Fruit fly (Drosophila melanogaster) whole organism, embryonic: ENCODE measurements around the gene corn.

Experiments used
- Antp ChIP-seq: fragments of 200-800 bp; sonication (Bioruptor generic); optimal IDR thresholded peaks from 3 replicates; lab custom pipeline; 2016; ENCODE audit warnings: missing biosample characterization, missing genetic modification characterization
- Atf3 ChIP-seq: fragments of 200-800 bp; sonication (Bioruptor generic); optimal IDR thresholded peaks from 3 replicates; lab custom pipeline; 2016; ENCODE audit warnings: missing biosample characterization, missing genetic modification characterization
- Awh ChIP-seq: fragments of 200-800 bp; sonication (Bioruptor generic); IDR thresholded peaks from 2 replicates; pipeline ENCODE4, ENCODE4 v1.3.6; 2022; ENCODE audit warnings: missing biosample characterization, missing genetic modification characterization
- C15 ChIP-seq: fragments of 200-800 bp; sonication (Bioruptor generic); IDR thresholded peaks from 3 replicates; pipeline ENCODE4 v1.3.6; 2022; ENCODE audit warnings: missing biosample characterization, missing genetic modification characterization
- CG10209 ChIP-seq: fragments of 200-800 bp; sonication (Bioruptor generic); optimal IDR thresholded peaks from 3 replicates; lab custom pipeline; 2017; ENCODE audit warnings: missing biosample characterization, mild to moderate bottlenecking, missing genetic modification characterization, missing genetic modification reagents
- CG10431 ChIP-seq: fragments of 200-800 bp; sonication (Bioruptor generic); optimal IDR thresholded peaks from 3 replicates; lab custom pipeline; 2018; ENCODE audit warnings: missing biosample characterization, mild to moderate bottlenecking, missing genetic modification characterization
- CG10979 ChIP-seq: fragments of 200-800 bp; sonication (Bioruptor generic); optimal IDR thresholded peaks from 2 replicates; lab custom pipeline; 2018; ENCODE audit warnings: missing biosample characterization, mild to moderate bottlenecking, missing genetic modification characterization, moderate library complexity
- CG11560 ChIP-seq: fragments of 200-800 bp; sonication (Bioruptor generic); IDR thresholded peaks from 3 replicates; pipeline ENCODE4 v1.3.6; 2022; ENCODE audit warnings: missing biosample characterization, missing genetic modification characterization
- CG12659 ChIP-seq: fragments of 200-800 bp; sonication (Bioruptor generic); optimal IDR thresholded peaks from 3 replicates; lab custom pipeline; 2017; ENCODE audit warnings: mild to moderate bottlenecking, missing biosample characterization, missing genetic modification reagents, missing genetic modification characterization
- CG14050 ChIP-seq: fragments of 200-800 bp; sonication (Bioruptor generic); IDR thresholded peaks from 3 replicates; pipeline ENCODE4 v1.3.6; 2022; ENCODE audit warnings: missing biosample characterization, missing genetic modification characterization
- CG15601 ChIP-seq: fragments of 200-800 bp; sonication (Bioruptor generic); optimal IDR thresholded peaks from 3 replicates; lab custom pipeline; 2019; ENCODE audit warnings: missing biosample characterization, mild to moderate bottlenecking, missing genetic modification characterization, moderate library complexity
- CG1603 ChIP-seq: fragments of 200-800 bp; sonication (Bioruptor generic); optimal IDR thresholded peaks from 2 replicates; lab custom pipeline; 2019; ENCODE audit warnings: missing biosample characterization, mild to moderate bottlenecking, missing genetic modification characterization, moderate library complexity
- CG17568 ChIP-seq: fragments of 200-800 bp; sonication (Bioruptor generic); optimal IDR thresholded peaks from 2 replicates; lab custom pipeline; 2018; ENCODE audit warnings: missing biosample characterization, mild to moderate bottlenecking, missing genetic modification characterization, moderate library complexity
- CG18011 ChIP-seq: fragments of 200-800 bp; sonication (Bioruptor generic); optimal IDR thresholded peaks from 2 replicates; lab custom pipeline; 2017; ENCODE audit warnings: missing biosample characterization, missing genetic modification characterization, mild to moderate bottlenecking, moderate library complexity, missing genotype
- CG18599 ChIP-seq: fragments of 200-800 bp; sonication (Bioruptor generic); optimal IDR thresholded peaks from 3 replicates; lab custom pipeline; 2017; ENCODE audit warnings: missing biosample characterization, missing genetic modification characterization, mild to moderate bottlenecking, moderate library complexity, missing genetic modification reagents
- CG2116 ChIP-seq: fragments of 200-800 bp; sonication (Bioruptor generic); optimal IDR thresholded peaks from 3 replicates; lab custom pipeline; 2018; ENCODE audit warnings: missing biosample characterization, mild to moderate bottlenecking, missing genetic modification characterization
- CG5245 ChIP-seq: fragments of 200-800 bp; sonication (Bioruptor generic); optimal IDR thresholded peaks from 3 replicates; lab custom pipeline; 2016; ENCODE audit warnings: missing biosample characterization, missing genetic modification characterization
- CG5953 ChIP-seq: fragments of 200-800 bp; sonication (Bioruptor generic); IDR thresholded peaks from 2 replicates; pipeline ENCODE4 v1.3.6; 2022; ENCODE audit warnings: missing biosample characterization, missing genetic modification characterization
- CG6854 ChIP-seq: fragments of 200-800 bp; sonication (Bioruptor generic); optimal IDR thresholded peaks from 3 replicates; lab custom pipeline; 2017; ENCODE audit warnings: missing biosample characterization, mild to moderate bottlenecking, missing genetic modification characterization
- CG7357 ChIP-seq: fragments of 200-800 bp; sonication (Bioruptor generic); IDR thresholded peaks from 3 replicates; pipeline ENCODE4 v1.3.6; 2022; ENCODE audit warnings: missing biosample characterization, missing genetic modification characterization
- CG7928 ChIP-seq: fragments of 200-800 bp; sonication (Bioruptor generic); optimal IDR thresholded peaks from 2 replicates; lab custom pipeline; 2017; ENCODE audit warnings: missing biosample characterization, mild to moderate bottlenecking, missing genetic modification characterization
- CG8924 ChIP-seq: fragments of 200-800 bp; optimal IDR thresholded peaks from 3 replicates; lab custom pipeline; 2019; ENCODE audit warnings: missing biosample characterization, mild to moderate bottlenecking, missing genetic modification characterization, moderate library complexity
- CG9817 ChIP-seq: fragments of 200-800 bp; sonication (Bioruptor generic); optimal IDR thresholded peaks from 2 replicates; lab custom pipeline; 2018; ENCODE audit warnings: missing biosample characterization, mild to moderate bottlenecking, missing genetic modification characterization, moderate library complexity
- CHES-1-like ChIP-seq: fragments of 200-800 bp; sonication (Bioruptor generic); optimal IDR thresholded peaks from 2 replicates; lab custom pipeline; 2016; ENCODE audit warnings: missing biosample characterization, missing genetic modification characterization
- Dbx ChIP-seq: fragments of 200-800 bp; sonication (Bioruptor generic); IDR thresholded peaks from 3 replicates; pipeline ENCODE4 v1.3.6; 2022; ENCODE audit warnings: missing biosample characterization, missing genetic modification characterization
- Dip3 ChIP-seq: fragments of 200-800 bp; sonication (Bioruptor generic); optimal IDR thresholded peaks from 3 replicates; lab custom pipeline; 2016; ENCODE audit warnings: missing biosample characterization, missing genetic modification characterization
- HLH3B ChIP-seq: fragments of 200-800 bp; sonication (Bioruptor generic); IDR thresholded peaks from 2 replicates; pipeline ENCODE4 v1.3.6; 2022; ENCODE audit warnings: missing biosample characterization, missing genetic modification characterization
- Hr39 ChIP-seq: fragments of >200 bp; optimal IDR thresholded peaks from 2 replicates; lab custom pipeline; 2017
- MESR4 ChIP-seq: fragments of 200-800 bp; sonication (Bioruptor generic); optimal IDR thresholded peaks from 2 replicates; lab custom pipeline; 2018; ENCODE audit warnings: missing biosample characterization, mild to moderate bottlenecking, missing genetic modification characterization, moderate library complexity
- Max ChIP-seq: fragments of 200-800 bp; sonication (Bioruptor generic); optimal IDR thresholded peaks from 2 replicates; lab custom pipeline; 2016; ENCODE audit warnings: missing biosample characterization, mild to moderate bottlenecking, missing genetic modification characterization
- Med ChIP-seq: fragments of 200-800 bp; sonication (Bioruptor generic); peaks from one replicate; lab custom pipeline; 2016; ENCODE audit warnings: missing biosample characterization, missing genetic modification characterization, mild to moderate bottlenecking, inconsistent platforms, moderate library complexity
- Meics ChIP-seq: fragments of 200-800 bp; sonication (Bioruptor generic); optimal IDR thresholded peaks from 2 replicates; lab custom pipeline; 2017; ENCODE audit warnings: missing biosample characterization, mild to moderate bottlenecking, missing genetic modification characterization
- Myb ChIP-seq: fragments of 200-800 bp; sonication (Bioruptor generic); optimal IDR thresholded peaks from 2 replicates; lab custom pipeline; 2016; ENCODE audit warnings: missing biosample characterization, missing genetic modification characterization
- NC2β ChIP-seq: fragments of 200-800 bp; sonication (Bioruptor generic); optimal IDR thresholded peaks from 2 replicates; lab custom pipeline; 2016; ENCODE audit warnings: missing biosample characterization, missing genetic modification characterization
- Optix ChIP-seq: fragments of 200-800 bp; sonication (Bioruptor generic); IDR thresholded peaks from 3 replicates; pipeline ENCODE4 v1.3.6; 2022; ENCODE audit warnings: missing biosample characterization, missing genetic modification characterization
- Sin3A ChIP-seq: fragments of >200 bp; optimal IDR thresholded peaks from 2 replicates; lab custom pipeline; 2018
- Sry-β ChIP-seq: fragments of 200-800 bp; sonication (Bioruptor generic); optimal IDR thresholded peaks from 2 replicates; lab custom pipeline; 2018; ENCODE audit warnings: missing biosample characterization, mild to moderate bottlenecking, missing genetic modification characterization, moderate library complexity
- aop ChIP-seq: fragments of 200-800 bp; sonication (Bioruptor generic); IDR thresholded peaks from 2 replicates; pipeline ENCODE4 v1.3.6; 2022; ENCODE audit warnings: missing biosample characterization, missing genetic modification characterization
- bab2 ChIP-seq: fragments of 200-800 bp; sonication (Bioruptor generic); optimal IDR thresholded peaks from 2 replicates; lab custom pipeline; 2016; ENCODE audit warnings: missing biosample characterization, missing genetic modification characterization
- cwo ChIP-seq: fragments of 200-800 bp; sonication (Bioruptor generic); optimal IDR thresholded peaks from 3 replicates; lab custom pipeline; 2017; ENCODE audit warnings: missing biosample characterization, missing genetic modification characterization, mild to moderate bottlenecking, moderate library complexity, missing genetic modification reagents
- dati ChIP-seq: fragments of 200-800 bp; sonication (Bioruptor generic); IDR thresholded peaks from 2 replicates; pipeline ENCODE4 v1.3.6; 2022; ENCODE audit warnings: missing biosample characterization, missing genetic modification characterization
- fd102C ChIP-seq: fragments of 200-800 bp; sonication (Bioruptor generic); optimal IDR thresholded peaks from 2 replicates; lab custom pipeline; 2018; ENCODE audit warnings: missing biosample characterization, mild to moderate bottlenecking, missing genetic modification characterization, moderate library complexity
- fd96Cb ChIP-seq: fragments of 200-800 bp; sonication (Bioruptor generic); optimal IDR thresholded peaks from 2 replicates; lab custom pipeline; 2018; ENCODE audit warnings: missing biosample characterization, mild to moderate bottlenecking, missing genetic modification characterization, moderate library complexity
- hth ChIP-seq: fragments of >200 bp; optimal IDR thresholded peaks from 2 replicates; lab custom pipeline; 2017; ENCODE audit warnings: inconsistent platforms
- pfk ChIP-seq: fragments of 200-800 bp; sonication (Bioruptor generic); optimal IDR thresholded peaks from 2 replicates; lab custom pipeline; 2018; ENCODE audit warnings: missing biosample characterization, mild to moderate bottlenecking, missing genetic modification characterization, moderate library complexity
- psq ChIP-seq: fragments of 200-800 bp; sonication (Bioruptor generic); optimal IDR thresholded peaks from 2 replicates; lab custom pipeline; 2017; ENCODE audit warnings: missing biosample characterization, missing genetic modification characterization
- pum ChIP-seq: fragments of 200-800 bp; sonication (Bioruptor generic); optimal IDR thresholded peaks from 2 replicates; lab custom pipeline; 2016; ENCODE audit warnings: missing biosample characterization, missing genetic modification characterization
- scrt ChIP-seq: fragments of 200-800 bp; sonication (Bioruptor generic); optimal IDR thresholded peaks from 2 replicates; lab custom pipeline; 2018; ENCODE audit warnings: missing biosample characterization, mild to moderate bottlenecking, missing genetic modification characterization, moderate library complexity
- tgo ChIP-seq: fragments of 200-800 bp; sonication (Bioruptor generic); IDR thresholded peaks from 3 replicates; pipeline ENCODE4 v1.3.6; 2022; ENCODE audit warnings: missing biosample characterization, missing genetic modification characterization
- trh ChIP-seq: fragments of 200-800 bp; sonication (Bioruptor generic); optimal IDR thresholded peaks from 2 replicates; lab custom pipeline; 2016; ENCODE audit warnings: missing biosample characterization, missing genetic modification characterization
- twi ChIP-seq: fragments of 200-800 bp; optimal IDR thresholded peaks from 2 replicates; lab custom pipeline; 2019; ENCODE audit warnings: missing biosample characterization, mild to moderate bottlenecking, missing genetic modification characterization, moderate library complexity
- unc-4 ChIP-seq: fragments of 200-800 bp; sonication (Bioruptor generic); IDR thresholded peaks from 2 replicates; pipeline ENCODE4 v1.3.6; 2022; ENCODE audit warnings: missing biosample characterization, missing genetic modification characterization; ENCODE audit not compliant: partially characterized antibody

Gene corn

DNA sequence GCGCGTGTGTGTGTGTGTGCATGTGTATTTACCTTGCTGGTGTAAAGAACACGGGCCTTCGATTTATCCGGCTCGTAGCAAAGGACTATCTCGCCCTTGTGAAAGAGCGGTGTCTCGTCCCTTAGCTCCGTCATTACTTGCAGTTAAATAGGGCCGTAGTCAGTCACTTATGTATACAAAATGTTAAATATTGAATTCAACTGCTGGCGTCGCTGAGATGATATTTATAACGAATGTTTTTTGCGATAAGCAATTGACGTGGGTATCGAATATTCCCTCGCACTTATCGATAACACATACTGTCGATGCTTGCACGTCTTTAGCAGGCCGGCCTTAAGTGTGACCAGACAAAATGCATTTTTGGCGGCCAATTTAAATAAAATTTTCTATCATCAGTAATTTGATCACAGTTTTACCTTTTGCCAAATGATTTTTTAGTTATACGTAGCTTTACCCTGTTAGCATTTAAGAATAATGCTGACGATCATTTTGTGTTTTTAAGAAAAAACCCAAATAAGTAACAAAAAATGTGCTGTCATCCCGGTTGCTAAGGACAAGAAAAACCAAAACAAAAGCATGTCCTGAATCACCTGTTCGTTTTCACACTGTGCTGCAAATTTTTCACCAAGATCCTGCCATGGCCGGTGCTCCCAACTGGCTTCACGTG lies 31.5 kb downstream of the corn start, which contains the start of the genes msl-3 and BBS1 (continued):
- TF ChIP-seq CHES-1-like (GFP tag; lab: Kevin White, UChicago) (peak; percentile 42), CG5953 (GFP tag; lab: Robert Waterston, UW) (no peak), Dbx (no peak), CG10431 (GFP tag; lab: Kevin White, UChicago) (no peak), Dip3 (GFP tag; lab: Kevin White, UChicago) (no peak), Sry-β (GFP tag; lab: Kevin White, UChicago) (no peak), tgo (GFP tag; lab: Robert Waterston, UW) (no peak), Awh (GFP tag; lab: Robert Waterston, UW) (no peak), CG5245 (no peak), psq (GFP tag; lab: Kevin White, UChicago) (no peak), CG12659 (GFP tag; lab: Kevin White, UChicago) (peak; percentile 56), Myb (GFP tag; lab: Kevin White, UChicago) (peak; percentile 84), Hr39 (lab: Kevin White, UChicago) (no peak), CG8924 (no peak), pum (GFP tag; lab: Kevin White, UChicago) (no peak), dati (no peak), cwo (GFP tag; lab: Kevin White, UChicago) (no peak), CG7928 (GFP tag; lab: Kevin White, UChicago) (no peak), MESR4 (peak; percentile 86), CG9817 (no peak), Optix (GFP tag; lab: Robert Waterston, UW) (no peak), fd102C (no peak), Atf3 (GFP tag; lab: Kevin White, UChicago) (no peak), CG11560 (tag; lab: Robert Waterston, UW) (peak; percentile 99), C15 (no peak), CG6854 (GFP tag; lab: Kevin White, UChicago) (no peak), Antp (no peak), Sin3A (lab: Kevin White, UChicago) (peak; percentile 64), CG10209 (no peak), hth (lab: Kevin White, UChicago) (no peak), CG15601 (tag; lab: Kevin White, UChicago) (peak; percentile 66), Med (GFP tag; lab: Kevin White, UChicago) (peak; percentile 80), CG17568 (no peak), fd96Cb (tag; lab: Kevin White, UChicago) (no peak), unc-4 (peak; percentile 61), aop (GFP tag; lab: Robert Waterston, UW) (no peak), NC2β (GFP tag; lab: Kevin White, UChicago) (no peak), Meics (GFP tag; lab: Kevin White, UChicago) (no peak), CG7357 (GFP tag; lab: Robert Waterston, UW) (no peak), bab2 (GFP tag; lab: Kevin White, UChicago) (no peak), CG1603 (tag; lab: Kevin White, UChicago) (peak; percentile 71), CG14050 (GFP tag; lab: Robert Waterston, UW) (no peak), CG2116 (GFP tag; lab: Kevin White, UChicago) (peak; percentile 88), CG18011 (GFP tag; lab: Kevin White, UChicago) (no peak), CG18599 (no peak), CG10979 (tag; lab: Kevin White, UChicago) (peak; percentile 14), pfk (no peak), trh (GFP tag; lab: Kevin White, UChicago) (no peak), twi (tag; lab: Kevin White, UChicago) (no peak), HLH3B (GFP tag; lab: Robert Waterston, UW) (no peak), Max (GFP tag; lab: Kevin White, UChicago) (no peak), scrt (GFP tag; lab: Kevin White, UChicago) (no peak)
